Worm (Caenorhabditis elegans) whole organism, L1 larva: ENCODE measurements around the gene cyp-42A1.

Experiments
- ama-1 ChIP-seq: fragments of 150-350 bp; optimal IDR thresholded peaks from 2 replicates; lab custom pipeline; 2014
- elt-2 ChIP-seq: sonication (generic microtip); optimal IDR thresholded peaks from 2 replicates; lab custom pipeline; 2016; ENCODE audit warnings: missing genetic modification characterization, mild to moderate bottlenecking, inconsistent platforms, missing compliant biosample characterization, missing genetic modification reagents
- lin-39 ChIP-seq: fragments of 150-350 bp; optimal IDR thresholded peaks from 2 replicates; lab custom pipeline; 2014; ENCODE audit warnings: missing biosample characterization, missing genetic modification reagents, missing genetic modification characterization
- lir-3 ChIP-seq: sonication (generic microtip); optimal IDR thresholded peaks from 2 replicates; lab custom pipeline; 2016; ENCODE audit warnings: mild to moderate bottlenecking, missing genetic modification characterization, moderate library complexity, missing compliant biosample characterization; ENCODE audit not compliant: poor library complexity
- lsy-2 ChIP-seq, 2 experiments: fragments of 150-350 bp; optimal IDR thresholded peaks; 2 replicates each; lab custom pipeline; 2014; ENCODE audit warnings: missing biosample characterization in 2 of 2, missing genetic modification characterization in 2 of 2

DNA sequence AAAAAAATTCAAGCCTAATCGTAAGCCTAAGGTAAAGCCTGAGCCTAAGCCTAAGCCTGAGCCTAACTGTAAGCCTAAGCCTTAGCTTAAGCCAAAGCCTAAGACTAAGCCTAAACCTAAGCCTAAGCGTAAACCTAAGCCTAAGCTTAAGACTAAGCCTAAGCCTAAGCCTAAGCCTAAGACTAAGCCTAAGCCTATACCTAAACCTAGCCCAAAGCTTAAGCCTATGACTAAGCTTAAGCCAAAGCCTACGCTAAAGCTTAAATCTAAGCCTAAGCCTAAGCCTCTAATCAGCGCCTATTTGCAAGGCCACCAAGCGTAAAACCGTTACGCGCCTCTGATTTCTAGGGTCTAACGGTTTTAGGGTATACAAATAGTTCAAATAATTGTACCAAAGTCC lies 2.2 kb upstream of the cyp-42A1 start:
- TF ChIP-seq ama-1 (lab: Kevin White, UChicago) (no peak), lin-39 (no peak), elt-2 (tag; lab: Kevin White, UChicago) (no peak), lir-3 (tag; lab: Kevin White, UChicago) (no peak), lsy-2 (tag; optimal IDR thresholded peaks at IDR 0.05; lab: Kevin White, UChicago) (no peak)
